Fruit fly (Drosophila melanogaster) whole organism, pupa: ENCODE measurements around the gene CG17272.

Experiments used
- CG14655 ChIP-seq: fragments of 200-800 bp; sonication (Bioruptor generic); optimal IDR thresholded peaks from 3 replicates; lab custom pipeline; 2017; ENCODE audit warnings: mild to moderate bottlenecking, missing biosample characterization, missing genetic modification reagents, missing genetic modification characterization
- CG8301 ChIP-seq: fragments of 200-800 bp; sonication (Bioruptor generic); optimal IDR thresholded peaks from 2 replicates; lab custom pipeline; 2018; ENCODE audit warnings: missing biosample characterization, mild to moderate bottlenecking, missing genetic modification characterization
- Pif1A ChIP-seq: fragments of 200-800 bp; sonication (Bioruptor generic); optimal IDR thresholded peaks from 3 replicates; lab custom pipeline; 2016; ENCODE audit warnings: missing biosample characterization, missing genetic modification characterization

DNA sequence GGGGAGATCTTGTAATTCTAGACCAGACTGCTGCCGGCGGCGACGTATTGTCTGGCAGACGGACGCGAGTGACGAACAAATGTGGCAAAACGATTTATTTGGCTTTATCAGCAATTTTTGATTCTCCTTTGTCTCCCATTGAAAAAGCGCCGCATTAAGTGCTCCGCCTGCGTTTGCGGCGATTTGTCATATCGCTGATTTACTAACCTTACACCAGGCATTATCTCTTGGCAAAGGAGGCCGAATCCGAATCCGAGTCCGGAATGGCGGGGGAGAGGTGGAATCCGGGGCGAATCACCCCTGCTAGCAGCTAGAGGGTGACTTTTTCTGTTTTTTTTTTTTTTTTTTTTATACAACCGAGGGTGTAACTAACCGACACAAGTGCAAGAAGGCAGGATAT is 35.5 kb downstream of the CG17272 start:
- no peak for TF ChIP-seq Pif1A (GFP tag; lab: Kevin White, UChicago)
- TF ChIP-seq CG14655 (GFP tag; lab: Kevin White, UChicago), result no peak
- no peak for TF ChIP-seq CG8301 (tag; lab: Kevin White, UChicago)
